Worm (Caenorhabditis elegans) whole organism, L2 larva: ENCODE data around the gene pll-1.

Experiments
- F13H6.1 ChIP-seq: sonication (generic microtip); optimal IDR thresholded peaks from 2 replicates; lab custom pipeline; 2016; ENCODE audit warnings: missing genetic modification characterization, missing compliant biosample characterization
- ama-1 ChIP-seq: fragments of 150-350 bp; optimal IDR thresholded peaks from 2 replicates; lab custom pipeline; 2018; ENCODE audit warnings: inconsistent platforms
- elt-1 ChIP-seq: fragments of 150-350 bp; optimal IDR thresholded peaks from 2 replicates; lab custom pipeline; 2014; ENCODE audit warnings: missing biosample characterization, missing genetic modification characterization
- elt-3 ChIP-seq: sonication (generic microtip); optimal IDR thresholded peaks from 2 replicates; lab custom pipeline; 2017; ENCODE audit warnings: missing biosample characterization, missing genetic modification characterization
- nhr-12 ChIP-seq: fragments of 150-350 bp; optimal IDR thresholded peaks from 2 replicates; lab custom pipeline; 2014; ENCODE audit warnings: missing biosample characterization, missing genetic modification characterization
- nhr-25 ChIP-seq: fragments of 150-350 bp; sonication (generic microtip); optimal IDR thresholded peaks from 3 replicates; lab custom pipeline; 2014; ENCODE audit warnings: missing biosample characterization, missing genetic modification characterization
- nhr-6 ChIP-seq: fragments of 150-350 bp; optimal IDR thresholded peaks from 2 replicates; lab custom pipeline; 2014; ENCODE audit warnings: missing biosample characterization, missing genetic modification characterization
- skn-1 ChIP-seq: sonication (generic microtip); optimal IDR thresholded peaks from 2 replicates; lab custom pipeline; 2017; ENCODE audit warnings: missing biosample characterization, missing genetic modification characterization
- unc-62 ChIP-seq: fragments of 150-350 bp; optimal IDR thresholded peaks from 2 replicates; lab custom pipeline; 2014; ENCODE audit warnings: missing biosample characterization, missing genetic modification reagents, missing genetic modification characterization

- TF ChIP-seq F13H6.1 (tag; lab: Kevin White, UChicago) (no peak), skn-1 (no peak), elt-3 (tag; lab: Kevin White, UChicago) (no peak), nhr-25 (tag; lab: Kevin White, UChicago) (no peak), nhr-12 (tag; lab: Kevin White, UChicago) (no peak), unc-62 (GFP tag; lab: Kevin White, UChicago) (no peak), ama-1 (lab: Kevin White, UChicago) (no peak), nhr-6 (tag; lab: Kevin White, UChicago) (no peak), elt-1 (tag; lab: Kevin White, UChicago) (no peak)
Observed at ce11 chrIII:365649-366048, at the start of gene pll-1.
